Worm (Caenorhabditis elegans): Measurements from ENCODE around the gene fil-2.

ce11 chrV:6234876-6235275 is 44.0 kb upstream of the fil-2 start, which contains the start of gene K08B12.3:
- TF ChIP-seq ceh-79 (tag; optimal IDR thresholded peaks at IDR 0.05), result no peak
- no peak for TF ChIP-seq hmg-1.2 (GFP tag; IDR thresholded peaks at IDR 0.05)
